Worm (Caenorhabditis elegans) whole organism, L2 larva: Measurements from ENCODE around the gene cya-2.
A peak's percentile ranks its signal among the peaks of the same experiment; 100 is the strongest.
"Not testable (repeated sequence)": the region's sequence is repeated elsewhere in the genome, so short reads cannot be mapped to it uniquely, and the experiment has no call there.

ENCODE experiments used
- C34F6.9 ChIP-seq: fragments of 150-350 bp; optimal IDR thresholded peaks from 2 replicates; lab custom pipeline; 2014; ENCODE audit warnings: missing biosample characterization, missing genetic modification characterization
- F13H6.1 ChIP-seq: sonication (generic microtip); optimal IDR thresholded peaks from 2 replicates; lab custom pipeline; 2016; ENCODE audit warnings: missing genetic modification characterization, missing compliant biosample characterization
- R02D3.7 ChIP-seq: fragments of 150-350 bp; optimal IDR thresholded peaks from 2 replicates; lab custom pipeline; 2014; ENCODE audit warnings: missing biosample characterization, missing genetic modification characterization
- ZK546.5 ChIP-seq: sonication (generic microtip); optimal IDR thresholded peaks from 2 replicates; lab custom pipeline; 2017; ENCODE audit warnings: missing biosample characterization, missing genetic modification characterization
- alr-1 ChIP-seq: fragments of 150-350 bp; optimal IDR thresholded peaks from 2 replicates; lab custom pipeline; 2014; ENCODE audit warnings: missing biosample characterization, missing genetic modification characterization
- aly-2 ChIP-seq: fragments of 150-350 bp; optimal IDR thresholded peaks from 2 replicates; lab custom pipeline; 2014; ENCODE audit warnings: missing biosample characterization, missing genetic modification characterization
- ama-1 ChIP-seq: fragments of 150-350 bp; optimal IDR thresholded peaks from 2 replicates; lab custom pipeline; 2018; ENCODE audit warnings: inconsistent platforms
- ceh-16 ChIP-seq: fragments of 150-350 bp; optimal IDR thresholded peaks from 2 replicates; lab custom pipeline; 2014; ENCODE audit warnings: missing biosample characterization, missing genetic modification characterization
- crh-2 ChIP-seq: sonication (generic microtip); optimal IDR thresholded peaks from 2 replicates; lab custom pipeline; 2017; ENCODE audit warnings: missing biosample characterization, missing genetic modification characterization
- egl-27 ChIP-seq: sonication (generic microtip); optimal IDR thresholded peaks from 3 replicates; lab custom pipeline; 2017; ENCODE audit warnings: missing biosample characterization, missing genetic modification reagents, missing genetic modification characterization
- elt-1 ChIP-seq: fragments of 150-350 bp; optimal IDR thresholded peaks from 2 replicates; lab custom pipeline; 2014; ENCODE audit warnings: missing biosample characterization, missing genetic modification characterization
- elt-3 ChIP-seq: sonication (generic microtip); optimal IDR thresholded peaks from 2 replicates; lab custom pipeline; 2017; ENCODE audit warnings: missing biosample characterization, missing genetic modification characterization
- fos-1 ChIP-seq: fragments of 150-350 bp; optimal IDR thresholded peaks from 2 replicates; lab custom pipeline; 2014; ENCODE audit warnings: missing biosample characterization, missing genetic modification characterization
- gmeb-1 ChIP-seq: fragments of 150-350 bp; optimal IDR thresholded peaks from 2 replicates; lab custom pipeline; 2014; ENCODE audit warnings: missing biosample characterization, missing genetic modification characterization
- lin-11 ChIP-seq: fragments of 150-350 bp; sonication (generic microtip); optimal IDR thresholded peaks from 2 replicates; lab custom pipeline; 2014; ENCODE audit warnings: missing biosample characterization, missing genetic modification characterization, inconsistent platforms, mixed read lengths
- lin-13 ChIP-seq: fragments of 150-350 bp; optimal IDR thresholded peaks from 2 replicates; lab custom pipeline; 2014; ENCODE audit warnings: missing biosample characterization, missing genetic modification reagents, missing genetic modification characterization
- lin-39 ChIP-seq: fragments of 150-350 bp; optimal IDR thresholded peaks from 2 replicates; lab custom pipeline; 2014; ENCODE audit warnings: missing biosample characterization, missing genetic modification reagents, missing genetic modification characterization
- lsy-2 ChIP-seq, 2 experiments: fragments of 150-350 bp in 1 of 2; sonication (generic microtip) in 1 of 2; optimal IDR thresholded peaks; 2 replicates each; lab custom pipeline; 2014 to 2017; ENCODE audit warnings: missing biosample characterization in 2 of 2, missing genetic modification characterization in 2 of 2
- mbf-1 ChIP-seq: sonication (generic microtip); optimal IDR thresholded peaks from 2 replicates; lab custom pipeline; 2017; ENCODE audit warnings: missing biosample characterization, missing genetic modification characterization
- mdl-1 ChIP-seq, 2 experiments: fragments of 150-350 bp in 1 of 2; sonication (generic microtip) in 1 of 2; optimal IDR thresholded peaks; 2 replicates each; lab custom pipeline; 2017; ENCODE audit warnings: missing biosample characterization in 2 of 2, missing genetic modification characterization in 2 of 2
- nhr-10 ChIP-seq: sonication (generic microtip); optimal IDR thresholded peaks from 2 replicates; lab custom pipeline; 2017; ENCODE audit warnings: missing biosample characterization, missing genetic modification characterization
- nhr-12 ChIP-seq: fragments of 150-350 bp; optimal IDR thresholded peaks from 2 replicates; lab custom pipeline; 2014; ENCODE audit warnings: missing biosample characterization, missing genetic modification characterization
- nhr-129 ChIP-seq: fragments of 150-350 bp; optimal IDR thresholded peaks from 2 replicates; lab custom pipeline; 2014; ENCODE audit warnings: missing biosample characterization, missing genetic modification characterization
- nhr-21 ChIP-seq: fragments of 150-350 bp; optimal IDR thresholded peaks from 2 replicates; lab custom pipeline; 2014; ENCODE audit warnings: missing biosample characterization, missing genetic modification characterization
- nhr-237 ChIP-seq: fragments of 150-350 bp; optimal IDR thresholded peaks from 2 replicates; lab custom pipeline; 2014; ENCODE audit warnings: missing biosample characterization, missing genetic modification characterization
- nhr-25 ChIP-seq: fragments of 150-350 bp; sonication (generic microtip); optimal IDR thresholded peaks from 3 replicates; lab custom pipeline; 2014; ENCODE audit warnings: missing biosample characterization, missing genetic modification characterization
- nhr-6 ChIP-seq: fragments of 150-350 bp; optimal IDR thresholded peaks from 2 replicates; lab custom pipeline; 2014; ENCODE audit warnings: missing biosample characterization, missing genetic modification characterization
- nhr-77 ChIP-seq: fragments of 150-350 bp; optimal IDR thresholded peaks from 2 replicates; lab custom pipeline; 2014; ENCODE audit warnings: missing biosample characterization, missing genetic modification characterization
- skn-1 ChIP-seq: sonication (generic microtip); optimal IDR thresholded peaks from 2 replicates; lab custom pipeline; 2017; ENCODE audit warnings: missing biosample characterization, missing genetic modification characterization
- sma-3 ChIP-seq: sonication (generic microtip); optimal IDR thresholded peaks from 2 replicates; lab custom pipeline; 2016; ENCODE audit warnings: missing genetic modification reagents, missing genetic modification characterization, missing compliant biosample characterization
- sma-9 ChIP-seq, 2 experiments: fragments of 150-350 bp in 1 of 2; sonication (generic microtip) in 1 of 2; optimal IDR thresholded peaks; 2 replicates each; lab custom pipeline; 2014 to 2016; ENCODE audit warnings: missing genetic modification characterization in 2 of 2, mild to moderate bottlenecking in 1 of 2, missing biosample characterization in 1 of 2, missing compliant biosample characterization in 1 of 2, missing genetic modification reagents in 1 of 2, moderate library complexity in 1 of 2
- snpc-4 ChIP-seq: fragments of 150-350 bp; optimal IDR thresholded peaks from 2 replicates; lab custom pipeline; 2014; ENCODE audit warnings: missing biosample characterization, missing genetic modification characterization
- unc-39 ChIP-seq: fragments of 150-350 bp; optimal IDR thresholded peaks from 2 replicates; lab custom pipeline; 2014; ENCODE audit warnings: missing biosample characterization, missing genetic modification characterization
- unc-55 ChIP-seq: fragments of 150-350 bp; sonication (generic microtip); optimal IDR thresholded peaks from 3 replicates; lab custom pipeline; 2014; ENCODE audit warnings: missing biosample characterization, missing genetic modification reagents, missing genetic modification characterization
- unc-62 ChIP-seq: fragments of 150-350 bp; optimal IDR thresholded peaks from 2 replicates; lab custom pipeline; 2014; ENCODE audit warnings: missing biosample characterization, missing genetic modification reagents, missing genetic modification characterization
- zag-1 ChIP-seq: fragments of 150-350 bp; optimal IDR thresholded peaks from 2 replicates; lab custom pipeline; 2014; ENCODE audit warnings: missing biosample characterization, missing genetic modification characterization
- ztf-1 ChIP-seq: fragments of 200-800 bp; sonication (Bioruptor generic); conservative IDR thresholded peaks from 2 replicates; pipeline ENCODE4 v1.3.6; 2022; ENCODE audit warnings: missing genetic modification characterization, missing compliant biosample characterization
- ztf-11 ChIP-seq: sonication (generic microtip); optimal IDR thresholded peaks from 2 replicates; lab custom pipeline; 2017; ENCODE audit warnings: missing biosample characterization, missing genetic modification characterization

Gene cya-2

ce11 chrII:2058985-2059384, 35.6 kb upstream of the cya-2 start, which contains the start of gene F07E5.5:
F07E5.5 (minus strand) TSS chrII:2059070.
- no peak for TF ChIP-seq skn-1 (tag; lab: Kevin White, UChicago)
- no peak for TF ChIP-seq nhr-10
- peak; percentile 68 for TF ChIP-seq unc-55
- peak; percentile 73 for TF ChIP-seq lin-13 (GFP tag; lab: Kevin White, UChicago)
- peak; percentile 30 for TF ChIP-seq lin-11 (tag; lab: Kevin White, UChicago)
- peak; percentile 54 for TF ChIP-seq F13H6.1
- TF ChIP-seq gmeb-1 (tag; lab: Kevin White, UChicago) = peak; percentile 56
- peak; percentile 12 for TF ChIP-seq nhr-129 (tag; lab: Kevin White, UChicago)
- peak; percentile 5 for TF ChIP-seq crh-2 (tag; lab: Kevin White, UChicago)
- TF ChIP-seq nhr-6 (tag; lab: Kevin White, UChicago) = no peak
- TF ChIP-seq nhr-237 = no peak
- TF ChIP-seq nhr-21 = peak; percentile 15
- peak; percentile 37 for TF ChIP-seq sma-3
- no peak for TF ChIP-seq lin-39 (tag; lab: Kevin White, UChicago)
- peak; percentile 91 to 97 for TF ChIP-seq lsy-2 (tag; optimal IDR thresholded peaks at IDR 0.05; lab: Kevin White, UChicago)
- no peak for TF ChIP-seq fos-1 (tag; lab: Kevin White, UChicago)

- TF ChIP-seq snpc-4 (tag; lab: Kevin White, UChicago) (no peak), elt-3 (tag; lab: Kevin White, UChicago) (no peak), aly-2 (tag; lab: Kevin White, UChicago) (no peak), ama-1 (lab: Kevin White, UChicago) (no peak), unc-62 (GFP tag; lab: Kevin White, UChicago) (no peak), nhr-21 (no peak), alr-1 (tag; lab: Kevin White, UChicago) (no peak), unc-39 (tag; lab: Kevin White, UChicago) (no peak), C34F6.9 (tag; lab: Kevin White, UChicago) (no peak), sma-9 (GFP tag; optimal IDR thresholded peaks at IDR 0.05; lab: Kevin White, UChicago) (no peak), sma-9 (tag; optimal IDR thresholded peaks at IDR 0.05; lab: Kevin White, UChicago) (no peak), nhr-77 (no peak), nhr-12 (tag; lab: Kevin White, UChicago) (no peak), nhr-129 (tag; lab: Kevin White, UChicago) (no peak), F13H6.1 (no peak), ZK546.5 (tag; lab: Kevin White, UChicago) (no peak), nhr-237 (no peak), egl-27 (tag; lab: Kevin White, UChicago) (no peak), ztf-1 (GFP tag; lab: Robert Waterston, UW) (no peak)
- TF ChIP-seq, all 48 proteins: peak for 0
Measured at ce11 chrII:2051372-2051771, 28.0 kb upstream of the cya-2 start, which contains the start of gene fbxb-35. fbxb-35 (plus strand) TSS chrII:2051672.

- TF ChIP-seq nhr-25, R02D3.7, aly-2 (tag; lab: Kevin White, UChicago): not testable (repeated sequence)
- TF ChIP-seq, all 48 proteins: peak for 0; not testable (repeated sequence) for 48
Measured at ce11 chrII:2046556-2046955, 23.1 kb upstream of the cya-2 start, which contains the start of gene math-1. math-1 (minus strand) TSS chrII:2046656.

- TF ChIP-seq nhr-12 (tag; lab: Kevin White, UChicago) (no peak), ama-1 (lab: Kevin White, UChicago) (no peak)
Measured at ce11 chrII:2045505-2045904, 22.1 kb upstream of the cya-2 start, which contains the start of gene bath-24. bath-24 (minus strand) TSS chrII:2045605.

- TF ChIP-seq nhr-21 (no peak), ztf-11 (tag; lab: Kevin White, UChicago) (no peak)
Measured at ce11 chrII:2042447-2042846, 19.0 kb upstream of the cya-2 start, which contains the start of gene bath-20. bath-20 (minus strand) TSS chrII:2042547.

ce11 chrII:2039288-2039687, 15.9 kb upstream of the cya-2 start, which contains the start of gene bath-19:
bath-19 (minus strand) TSS chrII:2039388.
- TF ChIP-seq lsy-2 (tag; optimal IDR thresholded peaks at IDR 0.05; lab: Kevin White, UChicago) (no peak), sma-9 (GFP tag; optimal IDR thresholded peaks at IDR 0.05; lab: Kevin White, UChicago) (no peak), sma-9 (tag; optimal IDR thresholded peaks at IDR 0.05; lab: Kevin White, UChicago) (no peak), C34F6.9 (tag; lab: Kevin White, UChicago) (no peak), snpc-4 (tag; lab: Kevin White, UChicago) (no peak), R02D3.7 (tag; lab: Kevin White, UChicago) (no peak), zag-1 (tag; lab: Kevin White, UChicago) (no peak), nhr-10 (no peak), nhr-237 (no peak), unc-55 (no peak), mdl-1 (tag; optimal IDR thresholded peaks at IDR 0.05; lab: Kevin White, UChicago) (no peak), lin-39 (tag; lab: Kevin White, UChicago) (no peak), mbf-1 (no peak), crh-2 (tag; lab: Kevin White, UChicago) (no peak), nhr-6 (tag; lab: Kevin White, UChicago) (no peak), nhr-25 (tag; lab: Kevin White, UChicago) (no peak), fos-1 (tag; lab: Kevin White, UChicago) (no peak), unc-39 (tag; lab: Kevin White, UChicago) (no peak), elt-1 (tag; lab: Kevin White, UChicago) (no peak), ceh-16 (tag; lab: Kevin White, UChicago) (no peak), F13H6.1 (no peak)
